Worm (Caenorhabditis elegans): ENCODE data around the gene T23F4.2.

- no peak for TF ChIP-seq ztf-18 (tag; optimal IDR thresholded peaks at IDR 0.05)
- no peak for TF ChIP-seq ztf-25 (GFP tag; IDR thresholded peaks at IDR 0.05)
Measured at ce11 chrII:1163275-1163674, at the start of gene T23F4.2.
